Worm (Caenorhabditis elegans) whole organism, L1 larva: ENCODE results near the gene ppat-1.

Experiments
- C16A3.4 ChIP-seq: fragments of 150-350 bp; optimal IDR thresholded peaks from 2 replicates; lab custom pipeline; 2014; ENCODE audit warnings: missing biosample characterization, missing genetic modification characterization
- C34B4.2 ChIP-seq: sonication (generic microtip); optimal IDR thresholded peaks from 2 replicates; lab custom pipeline; 2017; ENCODE audit warnings: mild to moderate bottlenecking, missing genetic modification characterization, missing compliant biosample characterization
- F16B12.6 ChIP-seq: fragments of 150-350 bp; optimal IDR thresholded peaks from 2 replicates; lab custom pipeline; 2014; ENCODE audit warnings: missing biosample characterization, missing genetic modification characterization
- ama-1 ChIP-seq: fragments of 150-350 bp; optimal IDR thresholded peaks from 2 replicates; lab custom pipeline; 2014
- blmp-1 ChIP-seq: fragments of 150-350 bp; optimal IDR thresholded peaks from 2 replicates; lab custom pipeline; 2014; ENCODE audit warnings: missing biosample characterization, missing genetic modification characterization
- ces-1 ChIP-seq: fragments of 150-350 bp; optimal IDR thresholded peaks from 2 replicates; lab custom pipeline; 2014; ENCODE audit warnings: missing biosample characterization, missing genetic modification reagents, missing genetic modification characterization
- dpl-1 ChIP-seq, 3 experiments: fragments of 150-350 bp in 2 of 3; sonication (generic microtip) in 1 of 3; optimal IDR thresholded peaks; 2 replicates each; lab custom pipeline; 2014 to 2017; ENCODE audit warnings: missing biosample characterization in 3 of 3, missing genetic modification characterization in 3 of 3, missing genetic modification reagents in 3 of 3
- efl-1 ChIP-seq, 4 experiments: fragments of 150-350 bp; optimal IDR thresholded peaks in 3 of 4; peaks in 1 of 4; 1 replicate in 1 of 4; 2 replicates in 3 of 4; lab custom pipeline; 2014; ENCODE audit warnings: missing biosample characterization in 2 of 4, missing genetic modification characterization in 2 of 4, missing genetic modification reagents in 2 of 4
- elt-3 ChIP-seq, 6 experiments: fragments of 150-350 bp in 1 of 6; sonication (generic microtip); optimal IDR thresholded peaks; 2 replicates each; lab custom pipeline; 2017 to 2018; ENCODE audit warnings: missing biosample characterization in 6 of 6, missing genetic modification characterization in 6 of 6, inconsistent platforms in 1 of 6
- ets-5 ChIP-seq: fragments of 200-800 bp; sonication (Bioruptor generic); IDR thresholded peaks from 2 replicates; pipeline ENCODE4 v1.3.6; 2022; ENCODE audit warnings: missing genetic modification characterization, missing compliant biosample characterization
- fkh-10 ChIP-seq: sonication (generic microtip); optimal IDR thresholded peaks from 2 replicates; lab custom pipeline; 2017; ENCODE audit warnings: missing biosample characterization, missing genetic modification reagents, missing genetic modification characterization
- hlh-17 ChIP-seq: fragments of 200-800 bp; sonication (Bioruptor generic); optimal IDR thresholded peaks from 2 replicates; lab custom pipeline; 2018; ENCODE audit warnings: missing genetic modification characterization, mild to moderate bottlenecking, missing compliant biosample characterization, moderate library complexity, borderline replicate concordance
- jun-1 ChIP-seq: fragments of 150-350 bp; optimal IDR thresholded peaks from 2 replicates; lab custom pipeline; 2014; ENCODE audit warnings: missing biosample characterization, missing genetic modification reagents, missing genetic modification characterization
- lin-13 ChIP-seq: fragments of 150-350 bp; optimal IDR thresholded peaks from 2 replicates; lab custom pipeline; 2014; ENCODE audit warnings: missing biosample characterization, missing genetic modification reagents, missing genetic modification characterization
- lin-14 ChIP-seq: fragments of 200-800 bp; sonication (Bioruptor generic); optimal IDR thresholded peaks from 2 replicates; lab custom pipeline; 2018; ENCODE audit warnings: mild to moderate bottlenecking, missing genetic modification characterization, moderate library complexity, missing compliant biosample characterization
- lin-39 ChIP-seq: fragments of 150-350 bp; optimal IDR thresholded peaks from 2 replicates; lab custom pipeline; 2014; ENCODE audit warnings: missing biosample characterization, missing genetic modification reagents, missing genetic modification characterization
- lsy-2 ChIP-seq, 2 experiments: fragments of 150-350 bp; optimal IDR thresholded peaks; 2 replicates each; lab custom pipeline; 2014; ENCODE audit warnings: missing biosample characterization in 2 of 2, missing genetic modification characterization in 2 of 2
- mab-9 ChIP-seq: fragments of 200-800 bp; sonication (Bioruptor generic); IDR thresholded peaks from 2 replicates; pipeline ENCODE4 v1.3.6; 2022; ENCODE audit warnings: missing genetic modification reagents, missing genetic modification characterization, missing compliant biosample characterization
- mep-1 ChIP-seq: fragments of 150-350 bp; optimal IDR thresholded peaks from 2 replicates; lab custom pipeline; 2014; ENCODE audit warnings: missing biosample characterization, missing genetic modification characterization
- nhr-11 ChIP-seq: fragments of 150-350 bp; optimal IDR thresholded peaks from 2 replicates; lab custom pipeline; 2014; ENCODE audit warnings: missing biosample characterization, missing genetic modification characterization
- nhr-12 ChIP-seq: sonication (generic microtip); optimal IDR thresholded peaks from 2 replicates; lab custom pipeline; 2017; ENCODE audit warnings: missing biosample characterization, missing genetic modification characterization
- nhr-19 ChIP-seq: fragments of 200-800 bp; sonication (Bioruptor generic); conservative IDR thresholded peaks from 2 replicates; pipeline ENCODE4 v1.3.6; 2022; ENCODE audit warnings: missing genetic modification characterization, missing compliant biosample characterization
- nhr-20 ChIP-seq: sonication (generic microtip); optimal IDR thresholded peaks from 2 replicates; lab custom pipeline; 2016; ENCODE audit warnings: mild to moderate bottlenecking, missing genetic modification characterization, missing compliant biosample characterization
- nhr-47 ChIP-seq: sonication (generic microtip); optimal IDR thresholded peaks from 2 replicates; lab custom pipeline; 2016; ENCODE audit warnings: mild to moderate bottlenecking, missing genetic modification characterization, moderate library complexity, missing compliant biosample characterization
- nhr-76 ChIP-seq: sonication (generic microtip); optimal IDR thresholded peaks from 2 replicates; lab custom pipeline; 2017; ENCODE audit warnings: missing biosample characterization, missing genetic modification characterization
- nhr-90 ChIP-seq: sonication (generic microtip); optimal IDR thresholded peaks from 2 replicates; lab custom pipeline; 2016; ENCODE audit warnings: mild to moderate bottlenecking, missing genetic modification characterization, missing compliant biosample characterization; ENCODE audit not compliant: poor library complexity
- rnt-1 ChIP-seq: sonication (generic microtip); optimal IDR thresholded peaks from 2 replicates; lab custom pipeline; 2016; ENCODE audit warnings: mild to moderate bottlenecking, missing genetic modification characterization, moderate library complexity, missing compliant biosample characterization
- skn-1 ChIP-seq: fragments of 150-350 bp; optimal IDR thresholded peaks from 2 replicates; lab custom pipeline; 2014; ENCODE audit warnings: missing biosample characterization, missing genetic modification characterization
- snpc-4 ChIP-seq: fragments of 150-350 bp; optimal IDR thresholded peaks from 2 replicates; lab custom pipeline; 2014; ENCODE audit warnings: missing biosample characterization, missing genetic modification characterization
- snu-23 ChIP-seq: sonication (generic microtip); optimal IDR thresholded peaks from 2 replicates; lab custom pipeline; 2016; ENCODE audit warnings: missing genetic modification characterization, missing compliant biosample characterization
- sptf-1 ChIP-seq: fragments of 150-350 bp; optimal IDR thresholded peaks from 2 replicates; lab custom pipeline; 2014; ENCODE audit warnings: missing biosample characterization, missing genetic modification characterization
- sup-37 ChIP-seq: fragments of 200-800 bp; sonication (Bioruptor generic); optimal IDR thresholded peaks from 2 replicates; lab custom pipeline; 2018; ENCODE audit warnings: mild to moderate bottlenecking, missing genetic modification characterization, missing compliant biosample characterization
- swsn-7 ChIP-seq: sonication (generic microtip); optimal IDR thresholded peaks from 2 replicates; lab custom pipeline; 2016; ENCODE audit warnings: missing genetic modification characterization, missing compliant biosample characterization
- unc-130 ChIP-seq: fragments of 150-350 bp; optimal IDR thresholded peaks from 2 replicates; lab custom pipeline; 2017; ENCODE audit warnings: missing biosample characterization, missing genetic modification characterization, inconsistent platforms
- unc-30 ChIP-seq: sonication (generic microtip); optimal IDR thresholded peaks from 2 replicates; lab custom pipeline; 2017; ENCODE audit warnings: missing biosample characterization, missing genetic modification characterization
- unc-62 ChIP-seq: fragments of 150-350 bp; optimal IDR thresholded peaks from 2 replicates; lab custom pipeline; 2014; ENCODE audit warnings: missing biosample characterization, missing genetic modification reagents, missing genetic modification characterization
- unc-86 ChIP-seq: sonication (generic microtip); optimal IDR thresholded peaks from 2 replicates; lab custom pipeline; 2016; ENCODE audit warnings: missing genetic modification characterization, missing compliant biosample characterization
- xbp-1 ChIP-seq: sonication (generic microtip); optimal IDR thresholded peaks from 2 replicates; lab custom pipeline; 2016; ENCODE audit warnings: missing genetic modification characterization, missing compliant biosample characterization
- ztf-11 ChIP-seq, 2 experiments: sonication (generic microtip); optimal IDR thresholded peaks; 2 replicates each; lab custom pipeline; 2016 to 2017; ENCODE audit warnings: missing genetic modification characterization in 2 of 2, missing biosample characterization in 1 of 2, missing compliant biosample characterization in 1 of 2

The ppat-1 gene

ce11 chrIII:4656415-4656814, 32.7 kb upstream of the ppat-1 start (continued):
- TF ChIP-seq C16A3.4 (tag; lab: Kevin White, UChicago) (no peak), efl-1 (optimal IDR thresholded peaks at IDR 0.05; lab: Kevin White, UChicago) (peak; percentile 31 to 40), efl-1 (GFP tag; optimal IDR thresholded peaks at IDR 0.05 in 1 of 2; lab: Kevin White, UChicago) (peak in 1 of 2 experiments; percentile 11), fkh-10 (GFP tag; lab: Kevin White, UChicago) (peak; percentile 38), mab-9 (0 out of 2 replicates have a peak, but pooled peaks have one; percentile 8), unc-86 (tag; lab: Kevin White, UChicago) (peak; percentile 64), lsy-2 (tag; optimal IDR thresholded peaks at IDR 0.05; lab: Kevin White, UChicago) (peak in 1 of 2 experiments; percentile 65), nhr-11 (tag; lab: Kevin White, UChicago) (no peak), lin-39 (tag; lab: Kevin White, UChicago) (no peak), unc-62 (GFP tag; lab: Kevin White, UChicago) (no peak), jun-1 (tag; lab: Kevin White, UChicago) (no peak), snu-23 (GFP tag; lab: Kevin White, UChicago) (peak; percentile 58)

- peak; percentile 47 for TF ChIP-seq lin-14 (GFP tag; lab: Kevin White, UChicago)
- peak; percentile 40 for TF ChIP-seq ces-1 (GFP tag; lab: Kevin White, UChicago)
- TF ChIP-seq unc-30 (tag; lab: Kevin White, UChicago), result no peak
Observed at ce11 chrIII:4657386-4657785, 31.7 kb upstream of the ppat-1 start.

ce11 chrIII:4658384-4658844, 30.7 kb upstream of the ppat-1 start, which contains the start of gene cdka-1:
TSS of gene cdka-1 (plus strand) at chrIII:4658794.
- no peak for TF ChIP-seq ztf-11 (tag; optimal IDR thresholded peaks at IDR 0.05; lab: Kevin White, UChicago)
- TF ChIP-seq lsy-2 (tag; optimal IDR thresholded peaks at IDR 0.05; lab: Kevin White, UChicago), result peak in 1 of 2 experiments; percentile 11
- TF ChIP-seq C34B4.2 (tag; lab: Kevin White, UChicago), result no peak
- TF ChIP-seq nhr-19 (GFP tag; lab: Robert Waterston, UW), result no peak
- peak; percentile 65 for TF ChIP-seq lin-14 (GFP tag; lab: Kevin White, UChicago)
- no peak for TF ChIP-seq nhr-12 (tag; lab: Kevin White, UChicago)
- no peak for TF ChIP-seq mep-1 (tag; lab: Kevin White, UChicago)
- TF ChIP-seq nhr-76 (tag; lab: Kevin White, UChicago), result no peak

- TF ChIP-seq F16B12.6 (tag; lab: Kevin White, UChicago) (no peak), ama-1 (lab: Kevin White, UChicago) (no peak), hlh-17 (no peak), elt-3 (tag; optimal IDR thresholded peaks at IDR 0.05; lab: Kevin White, UChicago) (no peak), nhr-19 (GFP tag; lab: Robert Waterston, UW) (no peak), sup-37 (no peak), lin-13 (no peak)
- TF ChIP-seq, all 84 proteins: peak for 0
Observed at ce11 chrIII:4659426-4659825, 29.7 kb upstream of the ppat-1 start.

- TF ChIP-seq blmp-1 (tag; lab: Kevin White, UChicago), result no peak
- TF ChIP-seq sptf-1 (tag; lab: Kevin White, UChicago), result no peak
- no peak for TF ChIP-seq ces-1 (GFP tag; lab: Kevin White, UChicago)
- TF ChIP-seq mab-9, result no peak
Observed at ce11 chrIII:4665272-4665671, 23.8 kb upstream of the ppat-1 start, which contains the start of gene T23F11.4. TSS of gene T23F11.4 (minus strand) at chrIII:4665372.

ce11 chrIII:4666753-4667400, 22.2 kb upstream of the ppat-1 start:
- TF ChIP-seq ets-5 (GFP tag; lab: Robert Waterston, UW), result no peak
- peak; percentile 94 for TF ChIP-seq lin-14 (GFP tag; lab: Kevin White, UChicago)
- peak; percentile 51 for TF ChIP-seq nhr-47 (tag; lab: Kevin White, UChicago)
- peak; percentile 25 for TF ChIP-seq unc-86 (tag; lab: Kevin White, UChicago)
- peak; percentile 8 for TF ChIP-seq F16B12.6 (tag; lab: Kevin White, UChicago)
- TF ChIP-seq lsy-2 (tag; optimal IDR thresholded peaks at IDR 0.05; lab: Kevin White, UChicago), result peak; percentile 33 to 62
- peak; percentile 51 for TF ChIP-seq nhr-20 (tag; lab: Kevin White, UChicago)
- peak; percentile 71 for TF ChIP-seq skn-1 (tag; lab: Kevin White, UChicago)
- peak; percentile 61 for TF ChIP-seq snu-23 (GFP tag; lab: Kevin White, UChicago)
- TF ChIP-seq xbp-1, result peak; percentile 39
- peak; percentile 29 for TF ChIP-seq rnt-1 (tag; lab: Kevin White, UChicago)
- TF ChIP-seq dpl-1 (GFP tag; optimal IDR thresholded peaks at IDR 0.05; lab: Kevin White, UChicago), result peak in 2 of 3 experiments; percentile 3 to 24
- TF ChIP-seq swsn-7 (tag; lab: Kevin White, UChicago), result peak; percentile 46
- TF ChIP-seq unc-130 (tag; lab: Kevin White, UChicago), result no peak
- TF ChIP-seq efl-1 (optimal IDR thresholded peaks at IDR 0.05; lab: Kevin White, UChicago), result peak; percentile 36 to 37
- TF ChIP-seq efl-1 (GFP tag; optimal IDR thresholded peaks at IDR 0.05 in 1 of 2; lab: Kevin White, UChicago), result peak; percentile 21 to 95
- peak; percentile 31 for TF ChIP-seq snpc-4 (tag; lab: Kevin White, UChicago)
- TF ChIP-seq ztf-11 (tag; optimal IDR thresholded peaks at IDR 0.05; lab: Kevin White, UChicago), result peak in 1 of 2 experiments; percentile 25
- peak; percentile 34 for TF ChIP-seq nhr-90
